Fruit fly (Drosophila melanogaster) whole organism, embryonic: ENCODE data around the gene CG5399.

Experiments used
- Abd-B ChIP-seq: fragments of 200-800 bp; sonication (Bioruptor generic); optimal IDR thresholded peaks from 2 replicates; lab custom pipeline; 2018; ENCODE audit warnings: missing biosample characterization, mild to moderate bottlenecking, missing genetic modification characterization, moderate library complexity
- CG10959 ChIP-seq: fragments of 200-800 bp; sonication (Bioruptor generic); IDR thresholded peaks from 2 replicates; pipeline ENCODE4 v1.3.6; 2022; ENCODE audit warnings: missing biosample characterization, missing genetic modification characterization
- CG13775 ChIP-seq: fragments of 200-800 bp; sonication (Bioruptor generic); optimal IDR thresholded peaks from 3 replicates; lab custom pipeline; 2017; ENCODE audit warnings: missing biosample characterization, mild to moderate bottlenecking, missing genetic modification characterization
- CG1602 ChIP-seq: fragments of 200-800 bp; sonication (Bioruptor generic); optimal IDR thresholded peaks from 3 replicates; lab custom pipeline; 2016; ENCODE audit warnings: missing biosample characterization, missing genetic modification characterization
- CG17802 ChIP-seq: fragments of 200-800 bp; sonication (Bioruptor generic); optimal IDR thresholded peaks from 2 replicates; lab custom pipeline; 2018; ENCODE audit warnings: missing biosample characterization, mild to moderate bottlenecking, missing genetic modification characterization, moderate library complexity
- CG17829 ChIP-seq: fragments of 200-800 bp; optimal IDR thresholded peaks from 2 replicates; lab custom pipeline; 2019; ENCODE audit warnings: missing biosample characterization, mild to moderate bottlenecking, missing genetic modification characterization, moderate library complexity
- CG1792 ChIP-seq: fragments of 200-800 bp; sonication (Bioruptor generic); optimal IDR thresholded peaks from 2 replicates; lab custom pipeline; 2016; ENCODE audit warnings: missing biosample characterization, missing genetic modification characterization
- CG2199 ChIP-seq: fragments of 200-800 bp; sonication (Bioruptor generic); IDR thresholded peaks from 3 replicates; pipeline ENCODE4 v1.3.6; 2022; ENCODE audit warnings: missing biosample characterization, missing genetic modification characterization
- CG2678 ChIP-seq: fragments of 200-800 bp; sonication (Bioruptor generic); optimal IDR thresholded peaks from 3 replicates; lab custom pipeline; 2019; ENCODE audit warnings: missing biosample characterization, mild to moderate bottlenecking, missing genetic modification characterization, moderate library complexity
- CG3726 ChIP-seq: fragments of 200-800 bp; sonication (Bioruptor generic); IDR thresholded peaks from 3 replicates; pipeline ENCODE4, ENCODE4 v1.3.6; 2022; ENCODE audit warnings: missing biosample characterization, missing genetic modification characterization
- CG3847 ChIP-seq: fragments of 200-800 bp; sonication (Bioruptor generic); IDR thresholded peaks from 2 replicates; pipeline ENCODE4 v1.3.6; 2022; ENCODE audit warnings: missing biosample characterization, missing genetic modification characterization
- CG4854 ChIP-seq: fragments of 200-800 bp; sonication (Bioruptor generic); optimal IDR thresholded peaks from 2 replicates; lab custom pipeline; 2016; ENCODE audit warnings: missing biosample characterization, missing genetic modification characterization, inconsistent platforms
- CG7556 ChIP-seq: fragments of 200-800 bp; sonication (Bioruptor generic); optimal IDR thresholded peaks from 2 replicates; lab custom pipeline; 2017; ENCODE audit warnings: missing biosample characterization, mild to moderate bottlenecking, missing genetic modification characterization
- CG7839 ChIP-seq: fragments of 200-800 bp; sonication (Bioruptor generic); optimal IDR thresholded peaks from 3 replicates; lab custom pipeline; 2018; ENCODE audit warnings: missing biosample characterization, mild to moderate bottlenecking, missing genetic modification characterization, moderate library complexity
- Chrac-16 ChIP-seq: fragments of 200-800 bp; sonication (Bioruptor generic); optimal IDR thresholded peaks from 3 replicates; lab custom pipeline; 2016; ENCODE audit warnings: missing biosample characterization, missing genetic modification characterization
- Eip74EF ChIP-seq, 2 experiments: fragments of 200-800 bp in 1 of 2; fragments of >200 bp in 1 of 2; sonication (Bioruptor generic) in 1 of 2; optimal IDR thresholded peaks; 2 replicates each; lab custom pipeline; 2017 to 2019; ENCODE audit warnings: missing biosample characterization in 2 of 2, missing genetic modification characterization in 2 of 2, mild to moderate bottlenecking in 1 of 2, moderate library complexity in 1 of 2
- MBD-R2 ChIP-seq: fragments of 200-800 bp; sonication (Bioruptor generic); IDR thresholded peaks from 2 replicates; pipeline ENCODE4 v1.3.6; 2022; ENCODE audit warnings: missing biosample characterization, missing genetic modification characterization
- NC2α ChIP-seq: fragments of 200-800 bp; sonication (Bioruptor generic); optimal IDR thresholded peaks from 2 replicates; lab custom pipeline; 2016; ENCODE audit warnings: missing biosample characterization, missing genetic modification characterization
- Oli ChIP-seq: fragments of 200-800 bp; sonication (Bioruptor generic); optimal IDR thresholded peaks from 2 replicates; lab custom pipeline; 2018; ENCODE audit warnings: missing biosample characterization, mild to moderate bottlenecking, missing genetic modification characterization, moderate library complexity
- Sox100B ChIP-seq: fragments of 200-800 bp; sonication (Bioruptor generic); optimal IDR thresholded peaks from 3 replicates; lab custom pipeline; 2018; ENCODE audit warnings: missing biosample characterization, mild to moderate bottlenecking, missing genetic modification characterization
- Ssrp ChIP-seq: fragments of 200-800 bp; sonication (Bioruptor generic); optimal IDR thresholded peaks from 2 replicates; lab custom pipeline; 2018; ENCODE audit warnings: missing biosample characterization, mild to moderate bottlenecking, missing genetic modification characterization, moderate library complexity
- Trl ChIP-seq, 3 experiments: fragments of >200 bp in 2 of 3; fragments of 200-800 bp in 1 of 3; sonication (Bioruptor generic) in 1 of 3; optimal IDR thresholded peaks; 2 replicates in 1 of 3; 3 replicates in 2 of 3; lab custom pipeline; 2016 to 2017; ENCODE audit warnings: missing biosample characterization in 1 of 3, missing genetic modification characterization in 1 of 3
- Vsx1 ChIP-seq: fragments of 200-800 bp; sonication (Bioruptor generic); optimal IDR thresholded peaks from 2 replicates; lab custom pipeline; 2017; ENCODE audit warnings: missing biosample characterization, mild to moderate bottlenecking, missing genetic modification characterization, missing genetic modification reagents
- Xbp1 ChIP-seq: fragments of 200-800 bp; sonication (Bioruptor generic); optimal IDR thresholded peaks from 3 replicates; lab custom pipeline; 2016; ENCODE audit warnings: missing biosample characterization, mild to moderate bottlenecking, missing genetic modification characterization
- az2 ChIP-seq: fragments of 200-800 bp; sonication (Bioruptor generic); optimal IDR thresholded peaks from 3 replicates; lab custom pipeline; 2016; ENCODE audit warnings: missing biosample characterization, missing genetic modification characterization
- bab2 ChIP-seq: fragments of 200-800 bp; sonication (Bioruptor generic); optimal IDR thresholded peaks from 2 replicates; lab custom pipeline; 2016; ENCODE audit warnings: missing biosample characterization, missing genetic modification characterization
- br ChIP-seq: fragments of >200 bp; optimal IDR thresholded peaks from 2 replicates; lab custom pipeline; 2017
- croc ChIP-seq: fragments of 200-800 bp; sonication (Bioruptor generic); conservative IDR thresholded peaks from 3 replicates; pipeline ENCODE4 v1.3.6; 2022; ENCODE audit warnings: missing biosample characterization, missing genetic modification characterization
- crol ChIP-seq: fragments of 200-800 bp; sonication (Bioruptor generic); IDR thresholded peaks from 2 replicates; pipeline ENCODE4 v1.3.6; 2022; ENCODE audit warnings: missing biosample characterization, missing genetic modification characterization
- dmrt11E ChIP-seq: fragments of 200-800 bp; sonication (Bioruptor generic); optimal IDR thresholded peaks from 3 replicates; lab custom pipeline; 2018; ENCODE audit warnings: missing biosample characterization, mild to moderate bottlenecking, missing genetic modification characterization, moderate library complexity
- ewg ChIP-seq: fragments of 200-800 bp; sonication (Bioruptor generic); optimal IDR thresholded peaks from 3 replicates; lab custom pipeline; 2017; ENCODE audit warnings: mild to moderate bottlenecking, missing biosample characterization, missing genetic modification reagents, missing genetic modification characterization
- gcm ChIP-seq: fragments of 200-800 bp; sonication (Bioruptor generic); optimal IDR thresholded peaks from 2 replicates; lab custom pipeline; 2019; ENCODE audit warnings: missing biosample characterization, mild to moderate bottlenecking, missing genetic modification characterization, moderate library complexity
- gt ChIP-seq: fragments of 200-800 bp; sonication (Bioruptor generic); IDR thresholded peaks from 2 replicates; pipeline ENCODE4 v1.3.6; 2022; ENCODE audit warnings: missing biosample characterization, missing genetic modification characterization
- ham ChIP-seq: fragments of 200-800 bp; sonication (Bioruptor generic); IDR thresholded peaks from 2 replicates; pipeline ENCODE4 v1.3.6; 2022; ENCODE audit warnings: missing biosample characterization, missing genetic modification characterization
- hkb ChIP-seq, 2 experiments: fragments of 200-800 bp in 1 of 2; fragments of >200 bp in 1 of 2; sonication (Bioruptor generic) in 1 of 2; IDR thresholded peaks in 1 of 2; optimal IDR thresholded peaks in 1 of 2; 2 replicates each; pipeline versions ENCODE4 v1.3.6 to Lab custom; 2017 to 2022; ENCODE audit warnings: missing biosample characterization in 1 of 2, missing genetic modification characterization in 1 of 2
- insv ChIP-seq, 2 experiments: fragments of 200-800 bp; sonication (Bioruptor generic); optimal IDR thresholded peaks; 3 replicates each; lab custom pipeline; 2016 to 2018; ENCODE audit warnings: missing biosample characterization in 2 of 2, missing genetic modification characterization in 2 of 2
- ken ChIP-seq: fragments of 200-800 bp; sonication (Bioruptor generic); IDR thresholded peaks from 3 replicates; pipeline ENCODE4 v1.3.6; 2022; ENCODE audit warnings: missing biosample characterization, missing genetic modification characterization
- lmd ChIP-seq: fragments of 200-800 bp; sonication (Bioruptor generic); IDR thresholded peaks from 2 replicates; pipeline ENCODE4 v1.3.6; 2022; ENCODE audit warnings: missing biosample characterization, missing genetic modification characterization
- phol ChIP-seq: fragments of 200-800 bp; sonication (Bioruptor generic); optimal IDR thresholded peaks from 3 replicates; lab custom pipeline; 2018; ENCODE audit warnings: missing biosample characterization, mild to moderate bottlenecking, missing genetic modification characterization, moderate library complexity
- sc ChIP-seq, 3 experiments: fragments of >200 bp in 2 of 3; fragments of 200-800 bp in 1 of 3; sonication (Bioruptor generic) in 1 of 3; optimal IDR thresholded peaks; 2 replicates in 2 of 3; 3 replicates in 1 of 3; lab custom pipeline; 2017; ENCODE audit warnings: mild to moderate bottlenecking in 1 of 3, missing biosample characterization in 1 of 3, missing genetic modification characterization in 1 of 3, missing genetic modification reagents in 1 of 3
- sd ChIP-seq: fragments of 200-800 bp; sonication (Bioruptor generic); optimal IDR thresholded peaks from 3 replicates; lab custom pipeline; 2018; ENCODE audit warnings: missing biosample characterization, mild to moderate bottlenecking, missing genetic modification characterization, moderate library complexity
- shn ChIP-seq: fragments of 200-800 bp; sonication (Bioruptor generic); optimal IDR thresholded peaks from 3 replicates; lab custom pipeline; 2016; ENCODE audit warnings: missing biosample characterization, missing genetic modification characterization
- slou ChIP-seq: fragments of 200-800 bp; sonication (Bioruptor generic); optimal IDR thresholded peaks from 3 replicates; lab custom pipeline; 2016; ENCODE audit warnings: missing biosample characterization, missing genetic modification characterization
- tll ChIP-seq, 2 experiments: fragments of 200-800 bp in 1 of 2; fragments of >200 bp in 1 of 2; sonication (Bioruptor generic) in 1 of 2; optimal IDR thresholded peaks; 2 replicates each; lab custom pipeline; 2017 to 2019; ENCODE audit warnings: missing biosample characterization in 2 of 2, missing genetic modification characterization in 2 of 2, mild to moderate bottlenecking in 1 of 2, moderate library complexity in 1 of 2
- twi ChIP-seq: fragments of 200-800 bp; optimal IDR thresholded peaks from 2 replicates; lab custom pipeline; 2019; ENCODE audit warnings: missing biosample characterization, mild to moderate bottlenecking, missing genetic modification characterization, moderate library complexity
- yki ChIP-seq: fragments of >200 bp; optimal IDR thresholded peaks from 3 replicates; lab custom pipeline; 2018
- z ChIP-seq: fragments of 200-800 bp; sonication (Bioruptor generic); IDR thresholded peaks from 3 replicates; pipeline ENCODE4 v1.3.6; 2022; ENCODE audit warnings: missing biosample characterization, missing genetic modification characterization

CG5399 gene

DNA sequence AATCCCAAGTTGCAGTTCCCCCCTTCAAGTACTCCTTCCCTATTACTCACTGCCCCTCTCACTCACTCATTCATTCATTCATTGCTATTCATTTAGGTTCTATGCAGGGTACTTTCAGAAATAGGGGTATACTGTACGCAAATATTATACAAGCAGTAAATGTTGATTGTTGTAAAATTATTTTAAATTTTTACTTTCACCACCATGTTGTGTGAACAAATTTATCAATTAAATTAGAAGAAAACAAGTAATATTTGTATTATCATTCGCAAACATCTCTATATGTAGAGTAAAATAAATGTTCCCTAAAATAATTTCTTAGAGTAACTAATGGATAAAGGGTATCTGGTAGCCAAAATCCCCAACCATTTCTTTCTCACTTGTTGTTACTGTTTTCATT lies 44.8 kb upstream of the CG5399 start (continued):
- TF ChIP-seq Oli (tag; lab: Kevin White, UChicago) (peak; percentile 45), sc (optimal IDR thresholded peaks at IDR 0.05; lab: Kevin White, UChicago) (no peak), sc (GFP tag; optimal IDR thresholded peaks at IDR 0.05; lab: Kevin White, UChicago) (peak; percentile 27), CG7556 (GFP tag; lab: Kevin White, UChicago) (peak; percentile 8), CG2678 (tag; lab: Kevin White, UChicago) (peak; percentile 25), az2 (peak; percentile 35), croc (GFP tag; lab: Robert Waterston, UW) (peak; percentile 31; the same call in 2 of the 3 replicates), dmrt11E (tag; lab: Kevin White, UChicago) (peak; percentile 84), insv (GFP tag; optimal IDR thresholded peaks at IDR 0.05; lab: Kevin White, UChicago) (no peak), CG7839 (tag; lab: Kevin White, UChicago) (peak; percentile 21), tll (GFP tag; optimal IDR thresholded peaks at IDR 0.05; lab: Kevin White, UChicago) (no peak), Ssrp (tag; lab: Kevin White, UChicago) (peak; percentile 61), MBD-R2 (no peak), gcm (GFP tag; lab: Kevin White, UChicago) (peak; percentile 58), Sox100B (GFP tag; lab: Kevin White, UChicago) (peak; percentile 0), NC2α (GFP tag; lab: Kevin White, UChicago) (no peak), Xbp1 (GFP tag; lab: Kevin White, UChicago) (peak; percentile 6), lmd (peak; percentile 31; the same call in 1 of the 2 replicates), Chrac-16 (GFP tag; lab: Kevin White, UChicago) (peak; percentile 10)

DNA sequence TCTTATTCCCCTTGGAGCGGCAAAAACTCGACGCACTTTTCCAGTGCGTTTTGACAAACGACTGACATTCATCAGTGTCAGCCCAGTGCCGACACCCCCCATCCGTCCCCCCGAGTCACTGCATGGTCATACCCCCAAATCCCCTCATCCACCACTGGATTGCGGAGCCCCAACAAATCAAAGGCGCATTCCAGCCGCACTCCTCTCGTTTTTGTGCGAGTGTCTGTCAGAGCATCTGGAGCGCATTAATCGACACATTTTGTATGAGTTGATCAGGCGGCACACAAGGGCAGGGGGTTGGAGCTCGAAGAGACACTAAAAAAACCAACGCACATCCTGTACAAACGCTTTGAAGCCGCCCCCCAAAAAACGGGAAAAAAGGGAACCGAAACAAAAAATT lies 44.4 kb upstream of the CG5399 start:
- TF ChIP-seq gt (GFP tag; lab: Robert Waterston, UW) (no peak), CG3847 (GFP tag; lab: Robert Waterston, UW) (no peak), twi (peak; percentile 91), sd (tag; lab: Kevin White, UChicago) (peak; percentile 69), crol (GFP tag; lab: Robert Waterston, UW) (peak; percentile 88), bab2 (no peak), MBD-R2 (no peak), yki (no peak), Vsx1 (no peak)
- TF ChIP-seq, all 482 proteins: peak for 3

DNA sequence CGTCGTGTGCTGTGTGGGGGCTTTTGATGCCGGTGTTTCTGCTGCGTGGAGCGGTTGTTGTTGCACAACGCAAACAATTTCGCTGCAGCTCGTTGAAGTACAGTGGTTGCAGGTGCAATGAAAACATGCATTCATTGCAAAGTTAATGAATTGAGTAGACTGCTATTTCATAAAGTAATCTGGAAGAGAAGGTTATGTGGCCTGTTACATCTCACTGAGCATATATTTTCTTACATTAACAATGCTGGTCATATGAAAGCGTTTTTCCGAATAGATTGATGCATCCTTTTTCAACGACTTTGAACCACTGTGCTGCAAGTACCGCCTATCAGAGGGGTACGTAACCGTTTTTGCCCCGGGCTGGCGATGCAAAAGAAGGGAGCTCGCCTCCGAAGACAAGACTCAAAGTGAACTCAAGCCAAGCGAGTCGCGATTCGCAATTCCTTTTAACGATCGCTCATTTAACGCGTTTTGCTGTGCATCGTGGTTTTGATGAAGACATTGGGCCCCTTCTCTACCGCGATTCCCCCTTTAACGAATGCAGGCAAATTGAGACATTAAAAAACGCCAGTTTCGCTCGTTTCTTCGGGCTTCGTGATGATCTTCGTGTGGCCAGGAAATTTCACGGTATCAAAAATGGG lies 43.2 kb upstream of the CG5399 start:
- TF ChIP-seq CG17802 (tag; lab: Kevin White, UChicago) (peak; percentile 3), CG3726 (GFP tag; lab: Robert Waterston, UW) (peak; percentile 47; the same call in 1 of the 3 replicates), CG10959 (GFP tag; lab: Robert Waterston, UW) (peak; percentile 77), shn (GFP tag; lab: Kevin White, UChicago) (peak; percentile 1), CG1792 (GFP tag; lab: Kevin White, UChicago) (peak; percentile 10), CG2199 (peak; percentile 51; the same call in 1 of the 3 replicates), ewg (GFP tag; lab: Kevin White, UChicago) (no peak), z (GFP tag; lab: Robert Waterston, UW) (no peak), slou (GFP tag; lab: Kevin White, UChicago) (no peak), Abd-B (GFP tag; lab: Kevin White, UChicago) (peak; percentile 62), Trl (optimal IDR thresholded peaks at IDR 0.05; lab: Kevin White, UChicago) (no peak), Trl (GFP tag; optimal IDR thresholded peaks at IDR 0.05; lab: Kevin White, UChicago) (peak; percentile 3), CG1602 (peak; percentile 27), Eip74EF (GFP tag; optimal IDR thresholded peaks at IDR 0.05; lab: Kevin White, UChicago) (no peak), br (lab: Kevin White, UChicago) (no peak), phol (tag; lab: Kevin White, UChicago) (peak; percentile 81), ham (GFP tag; lab: Robert Waterston, UW) (no peak), CG4854 (GFP tag; lab: Kevin White, UChicago) (no peak), hkb (optimal IDR thresholded peaks at IDR 0.05; lab: Kevin White, UChicago) (peak; percentile 50), hkb (GFP tag; IDR thresholded peaks at IDR 0.05; lab: Robert Waterston, UW) (peak; percentile 57; the same call in 1 of the 2 replicates), CG17829 (tag; lab: Kevin White, UChicago) (peak; percentile 62), CG13775 (GFP tag; lab: Kevin White, UChicago) (peak; percentile 31), ken (peak; percentile 65; the same call in 1 of the 3 replicates)
